Worm (Caenorhabditis elegans) whole organism, young adult: ENCODE data around the gene slc-9B.1.

Experiments used
- F37B4.10 ChIP-seq: fragments of 200-800 bp; sonication (Bioruptor generic); IDR thresholded peaks from 2 replicates; pipeline ENCODE4 v1.3.6; 2022; ENCODE audit warnings: missing genetic modification characterization, missing compliant biosample characterization
- ZK185.1 ChIP-seq: sonication (generic microtip); optimal IDR thresholded peaks from 2 replicates; lab custom pipeline; 2016; ENCODE audit warnings: mild to moderate bottlenecking, missing genetic modification characterization, missing compliant biosample characterization; ENCODE audit not compliant: poor library complexity, severe bottlenecking
- nfya-1 ChIP-seq: sonication (generic microtip); optimal IDR thresholded peaks from 2 replicates; lab custom pipeline; 2017; ENCODE audit warnings: antibody characterized with exemption, missing compliant biosample characterization, missing genetic modification characterization, borderline replicate concordance; ENCODE audit not compliant: insufficient read depth
- nhr-90 ChIP-seq: sonication (generic microtip); optimal IDR thresholded peaks from 2 replicates; lab custom pipeline; 2016; ENCODE audit warnings: missing genotype, mild to moderate bottlenecking, missing genetic modification characterization, missing compliant biosample characterization
- snpc-4 ChIP-seq, 5 experiments: fragments of 150-350 bp in 1 of 5; sonication (generic microtip) in 4 of 5; optimal IDR thresholded peaks; 2 replicates each; lab custom pipeline; 2014 to 2018; ENCODE audit warnings: missing genetic modification characterization in 5 of 5, missing biosample characterization in 3 of 5, antibody characterized with exemption in 2 of 5, mild to moderate bottlenecking in 2 of 5, missing compliant biosample characterization in 2 of 5, missing genotype in 2 of 5, moderate library complexity in 2 of 5, missing genetic modification reagents in 1 of 5
- unc-62 ChIP-seq: fragments of 150-350 bp; optimal IDR thresholded peaks from 2 replicates; lab custom pipeline; 2014; ENCODE audit warnings: missing biosample characterization, missing genetic modification reagents, missing genetic modification characterization
- ztf-22 ChIP-seq: fragments of 200-800 bp; sonication (Bioruptor generic); optimal IDR thresholded peaks from 2 replicates; lab custom pipeline; 2018; ENCODE audit warnings: mild to moderate bottlenecking, missing genetic modification characterization, moderate library complexity, missing compliant biosample characterization

- TF ChIP-seq unc-62 (no peak), F37B4.10 (GFP tag; lab: Robert Waterston, UW) (no peak), ZK185.1 (no peak), nhr-90 (tag; lab: Kevin White, UChicago) (no peak), snpc-4 (GFP tag; optimal IDR thresholded peaks at IDR 0.05; lab: Kevin White, UChicago) (no peak), snpc-4 (tag; optimal IDR thresholded peaks at IDR 0.05; lab: Kevin White, UChicago) (no peak), ztf-22 (GFP tag; lab: Kevin White, UChicago) (no peak), nfya-1 (no peak)
Measured at ce11 chrX:10230872-10231271, 48.5 kb upstream of the slc-9B.1 start.
